Worm (Caenorhabditis elegans) whole organism, L4/young adult: ENCODE results near the gene C34D1.4.

Experiments used
- dao-5 ChIP-seq: sonication (generic microtip); optimal IDR thresholded peaks from 2 replicates; lab custom pipeline; 2016; ENCODE audit warnings: missing genotype, missing genetic modification characterization, moderate library complexity, missing compliant biosample characterization
- him-1 ChIP-seq: sonication (generic microtip); optimal IDR thresholded peaks from 2 replicates; lab custom pipeline; 2016; ENCODE audit warnings: missing genotype, missing genetic modification reagents, missing genetic modification characterization, missing compliant biosample characterization

DNA sequence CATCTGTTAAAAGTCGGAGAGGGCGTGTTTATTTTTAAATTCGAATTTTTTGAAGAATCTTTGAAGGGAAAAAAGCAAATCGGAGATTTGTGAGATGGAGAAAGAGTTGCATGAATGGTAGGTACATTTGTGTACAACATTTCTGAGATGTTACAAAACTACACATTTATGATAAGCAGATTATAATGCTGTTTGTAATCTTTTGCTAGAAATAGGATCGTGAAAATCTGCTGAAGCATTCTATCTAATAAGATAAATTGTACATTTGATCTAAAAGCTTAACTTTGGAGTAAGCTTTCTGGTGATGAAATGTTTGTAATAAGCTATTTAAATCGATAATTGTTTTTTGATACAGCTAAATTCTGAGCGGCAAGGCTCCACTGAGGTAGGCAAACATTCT is 13.2 kb upstream of the C34D1.4 start:
- TF ChIP-seq him-1 (tag; lab: Kevin White, UChicago) = no peak
- no peak for TF ChIP-seq dao-5 (tag; lab: Kevin White, UChicago)
